Fruit fly (Drosophila melanogaster) whole organism, wandering third instar larva: ENCODE data around the gene Cerk.

Source experiments
- Abd-B ChIP-seq: fragments of >200 bp; optimal IDR thresholded peaks from 2 replicates; lab custom pipeline; 2017; ENCODE audit warnings: missing biosample characterization, missing genetic modification characterization
- CG32264 ChIP-seq: fragments of 200-800 bp; sonication (Bioruptor generic); optimal IDR thresholded peaks from 2 replicates; lab custom pipeline; 2016; ENCODE audit warnings: missing biosample characterization, missing genetic modification characterization
- CG9705 ChIP-seq: fragments of 200-800 bp; sonication (Bioruptor generic); optimal IDR thresholded peaks from 2 replicates; lab custom pipeline; 2018; ENCODE audit warnings: missing biosample characterization, mild to moderate bottlenecking, missing genetic modification characterization
- CrebA ChIP-seq: fragments of 200-800 bp; sonication (Bioruptor generic); optimal IDR thresholded peaks from 2 replicates; lab custom pipeline; 2016; ENCODE audit warnings: missing biosample characterization, mild to moderate bottlenecking, missing genetic modification characterization, borderline replicate concordance
- Dfd ChIP-seq: fragments of >200 bp; optimal IDR thresholded peaks from 2 replicates; lab custom pipeline; 2017; ENCODE audit warnings: missing biosample characterization, missing genetic modification characterization
- Dif ChIP-seq: fragments of 200-275, 200-300 bp; sonication (Bioruptor generic); optimal IDR thresholded peaks from 2 replicates; lab custom pipeline; 2018; ENCODE audit warnings: missing biosample characterization, missing genetic modification characterization; ENCODE audit not compliant: partially characterized antibody
- GATAd ChIP-seq: sonication (Bioruptor generic); optimal IDR thresholded peaks from 2 replicates; lab custom pipeline; 2016; ENCODE audit warnings: missing biosample characterization, missing genetic modification characterization
- HLH106 ChIP-seq: fragments of 200-800 bp; optimal IDR thresholded peaks from 3 replicates; lab custom pipeline; 2019; ENCODE audit warnings: missing biosample characterization, mild to moderate bottlenecking, missing genetic modification characterization, moderate library complexity
- Hnf4 ChIP-seq: fragments of 200-800 bp; sonication (Bioruptor generic); optimal IDR thresholded peaks from 2 replicates; lab custom pipeline; 2016; ENCODE audit warnings: missing biosample characterization, mild to moderate bottlenecking, missing genetic modification characterization
- Hr78 ChIP-seq: fragments of >200 bp; optimal IDR thresholded peaks from 2 replicates; lab custom pipeline; 2017; ENCODE audit warnings: missing biosample characterization, missing genetic modification characterization
- Hr83 ChIP-seq: fragments of 200-300 bp; sonication (Bioruptor generic); optimal IDR thresholded peaks from 2 replicates; lab custom pipeline; 2016; ENCODE audit warnings: missing biosample characterization, mild to moderate bottlenecking, missing genetic modification characterization, moderate library complexity; ENCODE audit not compliant: poor library complexity, severe bottlenecking
- Jra ChIP-seq: sonication (Bioruptor generic); optimal IDR thresholded peaks from 2 replicates; lab custom pipeline; 2016; ENCODE audit warnings: missing biosample characterization, missing genetic modification characterization
- Mio ChIP-seq: sonication (Bioruptor generic); optimal IDR thresholded peaks from 2 replicates; lab custom pipeline; 2016; ENCODE audit warnings: missing biosample characterization, missing genetic modification characterization
- Myc ChIP-seq: fragments of >200 bp; optimal IDR thresholded peaks from 2 replicates; lab custom pipeline; 2017
- N ChIP-seq: fragments of >200 bp; optimal IDR thresholded peaks from 2 replicates; lab custom pipeline; 2018; ENCODE audit warnings: missing biosample characterization, missing external identifiers, missing genetic modification characterization
- OdsH ChIP-seq: fragments of 200-800 bp; sonication (Bioruptor generic); optimal IDR thresholded peaks from 2 replicates; lab custom pipeline; 2016; ENCODE audit warnings: missing biosample characterization, mild to moderate bottlenecking, missing genetic modification characterization
- Rel ChIP-seq, 2 experiments: fragments of 200-800 bp; sonication (Bioruptor generic) in 1 of 2; optimal IDR thresholded peaks; 2 replicates in 1 of 2; 3 replicates in 1 of 2; lab custom pipeline; 2016 to 2019; ENCODE audit warnings: mild to moderate bottlenecking in 2 of 2, missing biosample characterization in 2 of 2, missing genetic modification characterization in 2 of 2, moderate library complexity in 1 of 2
- Sp1 ChIP-seq: fragments of 200-800 bp; sonication (Bioruptor generic); optimal IDR thresholded peaks from 3 replicates; lab custom pipeline; 2019; ENCODE audit warnings: missing biosample characterization, mild to moderate bottlenecking, missing genetic modification characterization, moderate library complexity
- Vsx2 ChIP-seq: fragments of 200-300, 225-300 bp; sonication (Bioruptor generic); optimal IDR thresholded peaks from 2 replicates; lab custom pipeline; 2018; ENCODE audit warnings: missing biosample characterization, missing genetic modification characterization; ENCODE audit not compliant: partially characterized antibody
- br ChIP-seq: fragments of 200-800 bp; sonication (Bioruptor generic); optimal IDR thresholded peaks from 2 replicates; lab custom pipeline; 2016; ENCODE audit warnings: missing biosample characterization, missing genetic modification characterization
- brk ChIP-seq: fragments of 200-800 bp; sonication (Bioruptor generic); optimal IDR thresholded peaks from 2 replicates; lab custom pipeline; 2016; ENCODE audit warnings: missing biosample characterization, mild to moderate bottlenecking, missing genetic modification characterization
- dl ChIP-seq, 2 experiments: fragments of 175-275, 200-275 bp in 1 of 2; fragments of 200-275 bp in 1 of 2; sonication (Bioruptor generic); optimal IDR thresholded peaks; lab custom pipeline; 2018; ENCODE audit warnings: mild to moderate bottlenecking in 2 of 2, missing biosample characterization in 2 of 2, missing genetic modification characterization in 2 of 2, moderate library complexity in 2 of 2; ENCODE audit not compliant: partially characterized antibody in 2 of 2, insufficient read depth in 1 of 2
- dmrt93B ChIP-seq: fragments of 200-800 bp; sonication (Bioruptor generic); optimal IDR thresholded peaks from 2 replicates; lab custom pipeline; 2018; ENCODE audit warnings: missing biosample characterization, mild to moderate bottlenecking, missing genetic modification characterization
- dsf ChIP-seq: sonication (Bioruptor generic); optimal IDR thresholded peaks from 2 replicates; lab custom pipeline; 2016; ENCODE audit warnings: missing biosample characterization, missing genetic modification characterization, borderline replicate concordance
- ey ChIP-seq: fragments of 200-800 bp; sonication (Bioruptor generic); optimal IDR thresholded peaks from 2 replicates; lab custom pipeline; 2016; ENCODE audit warnings: missing biosample characterization, missing genetic modification characterization
- foxo ChIP-seq, 2 experiments: fragments of 200-800 bp; sonication (Bioruptor generic); optimal IDR thresholded peaks; 2 replicates in 1 of 2; 3 replicates in 1 of 2; lab custom pipeline; 2016 to 2017; ENCODE audit warnings: missing biosample characterization in 2 of 2, missing genetic modification characterization in 2 of 2
- fru ChIP-seq: fragments of 200-800 bp; sonication (Bioruptor generic); optimal IDR thresholded peaks from 3 replicates; lab custom pipeline; 2016; ENCODE audit warnings: missing biosample characterization, mild to moderate bottlenecking, missing genetic modification characterization
- h ChIP-seq: fragments of 200-800 bp; sonication (Bioruptor generic); optimal IDR thresholded peaks from 3 replicates; lab custom pipeline; 2016; ENCODE audit warnings: missing biosample characterization, mild to moderate bottlenecking, missing genetic modification characterization
- jim ChIP-seq: fragments of 175-275, 200-325 bp; sonication (Bioruptor generic); optimal IDR thresholded peaks from 2 replicates; lab custom pipeline; 2016; ENCODE audit warnings: missing biosample characterization, mild to moderate bottlenecking, missing genetic modification characterization
- lola ChIP-seq: fragments of >200 bp; optimal IDR thresholded peaks from 2 replicates; lab custom pipeline; 2017; ENCODE audit warnings: missing biosample characterization, missing genetic modification characterization
- pan ChIP-seq: fragments of >200 bp; optimal IDR thresholded peaks from 2 replicates; lab custom pipeline; 2017
- psq ChIP-seq: fragments of 200-800 bp; sonication (Bioruptor generic); optimal IDR thresholded peaks from 3 replicates; lab custom pipeline; 2017; ENCODE audit warnings: missing biosample characterization, mild to moderate bottlenecking, missing genetic modification characterization, moderate library complexity
- rgr ChIP-seq: fragments of 200-800 bp; sonication (Bioruptor generic); optimal IDR thresholded peaks from 3 replicates; lab custom pipeline; 2016; ENCODE audit warnings: missing biosample characterization, mild to moderate bottlenecking, missing genetic modification characterization
- sage ChIP-seq: fragments of 200-800 bp; sonication (Bioruptor generic); optimal IDR thresholded peaks from 2 replicates; lab custom pipeline; 2016; ENCODE audit warnings: missing biosample characterization, mild to moderate bottlenecking, missing genetic modification characterization
- sv ChIP-seq: fragments of 200-800 bp; sonication (Bioruptor generic); optimal IDR thresholded peaks from 3 replicates; lab custom pipeline; 2016; ENCODE audit warnings: missing biosample characterization, missing genetic modification characterization
- tai ChIP-seq: sonication (Bioruptor generic); optimal IDR thresholded peaks from 2 replicates; lab custom pipeline; 2016; ENCODE audit warnings: missing biosample characterization, missing genetic modification characterization
- usp ChIP-seq: fragments of >200 bp; optimal IDR thresholded peaks from 2 replicates; lab custom pipeline; 2017; ENCODE audit warnings: missing biosample characterization, missing genetic modification characterization
- woc ChIP-seq: sonication (Bioruptor generic); optimal IDR thresholded peaks from 2 replicates; lab custom pipeline; 2016; ENCODE audit warnings: missing biosample characterization, mild to moderate bottlenecking, missing genetic modification characterization

Gene Cerk

dm6 chr3R:5363412-5363811 lies 4.7 kb downstream of the Cerk start (continued):
- no peak for TF ChIP-seq dsf
- peak; percentile 73 for TF ChIP-seq Dif (GFP tag; lab: Kevin White, UChicago)
- no peak for TF ChIP-seq sv (GFP tag; lab: Kevin White, UChicago)

DNA sequence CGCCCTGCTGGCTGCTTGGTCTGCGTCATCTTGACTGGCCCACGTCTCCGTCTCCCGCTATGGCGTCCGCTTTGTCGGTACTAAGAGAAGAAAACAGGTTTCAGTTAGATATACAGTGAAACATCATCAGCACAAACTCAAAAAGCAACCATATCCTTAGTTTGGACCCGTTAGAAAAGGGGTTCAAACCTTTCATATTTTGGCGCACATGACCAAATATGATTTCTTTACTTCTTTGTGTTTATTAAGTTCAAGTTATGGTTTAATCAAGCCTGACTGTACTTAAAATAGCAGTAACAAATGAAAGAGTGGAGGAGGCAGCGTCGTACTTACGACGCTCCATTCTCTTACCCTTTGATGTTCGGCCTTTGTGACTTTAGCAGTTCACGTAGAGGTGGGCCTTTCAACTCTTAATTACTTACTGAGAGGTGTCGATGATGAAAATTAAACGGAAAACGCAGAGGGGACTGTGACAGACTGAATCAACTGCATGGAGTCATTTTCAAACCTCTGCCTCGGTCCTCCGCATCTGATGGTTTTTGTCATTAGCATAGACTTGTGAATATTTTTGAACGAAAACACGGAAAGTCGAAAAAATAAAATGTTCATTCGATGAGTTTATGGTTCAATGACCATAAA lies 6.3 kb downstream of the Cerk start:
- TF ChIP-seq Vsx2 (GFP tag; lab: Kevin White, UChicago), result no peak
- TF ChIP-seq Hr83 (GFP tag; lab: Kevin White, UChicago), result no peak
- peak; percentile 95 for TF ChIP-seq rgr
- peak; percentile 94 for TF ChIP-seq fru (GFP tag; lab: Kevin White, UChicago)
- TF ChIP-seq Myc (lab: Kevin White, UChicago), result no peak
- TF ChIP-seq usp (GFP tag; lab: Kevin White, UChicago), result no peak
- peak; percentile 86 for TF ChIP-seq psq (GFP tag; lab: Kevin White, UChicago)
- peak; percentile 83 for TF ChIP-seq Jra
- peak; percentile 96 for TF ChIP-seq ey (GFP tag; lab: Kevin White, UChicago)
- TF ChIP-seq N (GFP tag; lab: Kevin White, UChicago), result no peak
- TF ChIP-seq Dif (GFP tag; lab: Kevin White, UChicago), result no peak
- no peak for TF ChIP-seq jim (GFP tag; lab: Kevin White, UChicago)
- TF ChIP-seq OdsH (GFP tag; lab: Kevin White, UChicago), result peak; percentile 96
- TF ChIP-seq tai, result no peak
- TF ChIP-seq Sp1 (GFP tag; lab: Kevin White, UChicago), result peak; percentile 86
- TF ChIP-seq CG32264 (GFP tag; lab: Kevin White, UChicago), result peak; percentile 93
- peak; percentile 88 for TF ChIP-seq HLH106 (tag; lab: Kevin White, UChicago)
- TF ChIP-seq sage, result peak; percentile 88
- no peak for TF ChIP-seq brk (GFP tag; lab: Kevin White, UChicago)
- TF ChIP-seq br (GFP tag; lab: Kevin White, UChicago), result peak; percentile 96
- no peak for TF ChIP-seq GATAd (GFP tag; lab: Kevin White, UChicago)
- TF ChIP-seq h (GFP tag; lab: Kevin White, UChicago), result peak; percentile 97
- TF ChIP-seq CrebA (GFP tag; lab: Kevin White, UChicago), result no peak
- peak; percentile 69 for TF ChIP-seq sv (GFP tag; lab: Kevin White, UChicago)
- TF ChIP-seq Hr78 (GFP tag; lab: Kevin White, UChicago), result no peak
- TF ChIP-seq Abd-B (GFP tag; lab: Kevin White, UChicago), result no peak
- TF ChIP-seq dl (GFP tag; optimal IDR thresholded peaks at IDR 0.05; lab: Kevin White, UChicago; ENCODE audit: insufficient read depth in 1 of 2, partially characterized antibody in 2 of 2), result no peak
- TF ChIP-seq lola, result no peak
- TF ChIP-seq dsf, result peak; percentile 8
- peak; percentile 94 for TF ChIP-seq woc
- no peak for TF ChIP-seq pan (lab: Kevin White, UChicago)
- peak; percentile 66 for TF ChIP-seq Mio (GFP tag; lab: Kevin White, UChicago)
- TF ChIP-seq dmrt93B (GFP tag; lab: Kevin White, UChicago), result no peak
- peak; percentile 43 for TF ChIP-seq CG9705 (GFP tag; lab: Kevin White, UChicago)
- TF ChIP-seq Dfd (GFP tag; lab: Kevin White, UChicago), result no peak
- TF ChIP-seq foxo (GFP tag; optimal IDR thresholded peaks at IDR 0.05; lab: Kevin White, UChicago), result peak; percentile 45 to 96
- peak; percentile 96 for TF ChIP-seq Hnf4 (GFP tag; lab: Kevin White, UChicago)
- peak; percentile 39 for TF ChIP-seq Rel (GFP tag; optimal IDR thresholded peaks at IDR 0.05; lab: Kevin White, UChicago)
- TF ChIP-seq Rel (tag; optimal IDR thresholded peaks at IDR 0.05; lab: Kevin White, UChicago), result peak; percentile 23
